Fruit fly (Drosophila melanogaster) whole organism, embryonic: Measurements from ENCODE around the gene mRpS35.

Source experiments
- B-H2 ChIP-seq: fragments of 200-800 bp; sonication (Bioruptor generic); optimal IDR thresholded peaks from 2 replicates; lab custom pipeline; 2018; ENCODE audit warnings: missing biosample characterization, mild to moderate bottlenecking, missing genetic modification characterization
- Bgb ChIP-seq: fragments of 200-800 bp; sonication (Bioruptor generic); IDR thresholded peaks from 2 replicates; pipeline ENCODE4 v1.3.6; 2022; ENCODE audit warnings: missing biosample characterization, missing genetic modification characterization; ENCODE audit not compliant: partially characterized antibody
- C15 ChIP-seq: fragments of 200-800 bp; sonication (Bioruptor generic); IDR thresholded peaks from 3 replicates; pipeline ENCODE4 v1.3.6; 2022; ENCODE audit warnings: missing biosample characterization, missing genetic modification characterization
- CG11398 ChIP-seq: fragments of 200-800 bp; sonication (Bioruptor generic); optimal IDR thresholded peaks from 2 replicates; lab custom pipeline; 2016; ENCODE audit warnings: missing biosample characterization, missing genetic modification characterization
- CG11504 ChIP-seq: fragments of 200-800 bp; sonication (Bioruptor generic); optimal IDR thresholded peaks from 3 replicates; lab custom pipeline; 2019; ENCODE audit warnings: missing biosample characterization, mild to moderate bottlenecking, missing genetic modification characterization, moderate library complexity
- CG12744 ChIP-seq: fragments of 200-800 bp; sonication (Bioruptor generic); optimal IDR thresholded peaks from 2 replicates; lab custom pipeline; 2016; ENCODE audit warnings: missing biosample characterization, missing genetic modification characterization
- CG1603 ChIP-seq: fragments of 200-800 bp; sonication (Bioruptor generic); optimal IDR thresholded peaks from 2 replicates; lab custom pipeline; 2019; ENCODE audit warnings: missing biosample characterization, mild to moderate bottlenecking, missing genetic modification characterization, moderate library complexity
- CG17802 ChIP-seq: fragments of 200-800 bp; sonication (Bioruptor generic); optimal IDR thresholded peaks from 2 replicates; lab custom pipeline; 2018; ENCODE audit warnings: missing biosample characterization, mild to moderate bottlenecking, missing genetic modification characterization, moderate library complexity
- CG2199 ChIP-seq: fragments of 200-800 bp; sonication (Bioruptor generic); IDR thresholded peaks from 3 replicates; pipeline ENCODE4 v1.3.6; 2022; ENCODE audit warnings: missing biosample characterization, missing genetic modification characterization
- CG34422 ChIP-seq: fragments of 200-800 bp; sonication (Bioruptor generic); IDR thresholded peaks from 3 replicates; pipeline ENCODE4 v1.3.6; 2022; ENCODE audit warnings: missing biosample characterization, missing genetic modification characterization
- CG4424 ChIP-seq: fragments of 200-800 bp; sonication (Bioruptor generic); optimal IDR thresholded peaks from 3 replicates; lab custom pipeline; 2016; ENCODE audit warnings: missing biosample characterization, missing genetic modification characterization
- CG4617 ChIP-seq: fragments of 200-800 bp; sonication (Bioruptor generic); optimal IDR thresholded peaks from 3 replicates; lab custom pipeline; 2016; ENCODE audit warnings: missing biosample characterization, missing genetic modification characterization, borderline replicate concordance
- CG6254 ChIP-seq: fragments of 200-800 bp; sonication (Bioruptor generic); optimal IDR thresholded peaks from 3 replicates; lab custom pipeline; 2017; ENCODE audit warnings: mild to moderate bottlenecking, missing biosample characterization, missing genetic modification reagents, missing genetic modification characterization
- CG8944 ChIP-seq: fragments of 200-800 bp; sonication (Bioruptor generic); optimal IDR thresholded peaks from 3 replicates; lab custom pipeline; 2016; ENCODE audit warnings: missing biosample characterization, missing genetic modification characterization
- ERR ChIP-seq: fragments of 200-800 bp; sonication (Bioruptor generic); optimal IDR thresholded peaks from 2 replicates; lab custom pipeline; 2016; ENCODE audit warnings: missing biosample characterization, missing genetic modification characterization
- Eip74EF ChIP-seq, 2 experiments: fragments of 200-800 bp in 1 of 2; fragments of >200 bp in 1 of 2; sonication (Bioruptor generic) in 1 of 2; optimal IDR thresholded peaks; 2 replicates each; lab custom pipeline; 2017 to 2019; ENCODE audit warnings: missing biosample characterization in 2 of 2, missing genetic modification characterization in 2 of 2, mild to moderate bottlenecking in 1 of 2, moderate library complexity in 1 of 2
- Fer2 ChIP-seq: fragments of 200-800 bp; sonication (Bioruptor generic); optimal IDR thresholded peaks from 2 replicates; lab custom pipeline; 2018; ENCODE audit warnings: missing biosample characterization, mild to moderate bottlenecking, missing genetic modification characterization, moderate library complexity
- Fer3 ChIP-seq: fragments of 200-800 bp; sonication (Bioruptor generic); optimal IDR thresholded peaks from 2 replicates; lab custom pipeline; 2018; ENCODE audit warnings: missing biosample characterization, mild to moderate bottlenecking, missing genetic modification characterization, moderate library complexity
- H15 ChIP-seq: fragments of 200-800 bp; sonication (Bioruptor generic); IDR thresholded peaks from 3 replicates; pipeline ENCODE4 v1.3.6; 2022; ENCODE audit warnings: missing biosample characterization, missing genetic modification characterization
- Hmr ChIP-seq: fragments of 200-800 bp; sonication (Bioruptor generic); optimal IDR thresholded peaks from 3 replicates; lab custom pipeline; 2017; ENCODE audit warnings: mild to moderate bottlenecking, missing biosample characterization, missing genetic modification reagents, missing genetic modification characterization
- Mad ChIP-seq: fragments of 200-800 bp; sonication (Bioruptor generic); optimal IDR thresholded peaks from 2 replicates; lab custom pipeline; 2016; ENCODE audit warnings: missing biosample characterization, missing genetic modification characterization
- Nf-YB ChIP-seq: fragments of 200-800 bp; sonication (Bioruptor generic); optimal IDR thresholded peaks from 3 replicates; lab custom pipeline; 2019; ENCODE audit warnings: missing biosample characterization, mild to moderate bottlenecking, missing genetic modification characterization, moderate library complexity
- Rfx ChIP-seq: fragments of 200-800 bp; sonication (Bioruptor generic); IDR thresholded peaks from 2 replicates; pipeline ENCODE4 v1.3.6; 2022; ENCODE audit warnings: missing biosample characterization, missing genetic modification characterization
- Sox100B ChIP-seq: fragments of 200-800 bp; sonication (Bioruptor generic); optimal IDR thresholded peaks from 3 replicates; lab custom pipeline; 2018; ENCODE audit warnings: missing biosample characterization, mild to moderate bottlenecking, missing genetic modification characterization
- Sry-δ ChIP-seq: fragments of 200-800 bp; sonication (Bioruptor generic); optimal IDR thresholded peaks from 2 replicates; lab custom pipeline; 2016; ENCODE audit warnings: missing biosample characterization, missing genetic modification characterization
- Stat92E ChIP-seq, 3 experiments: fragments of >200 bp in 2 of 3; fragments of 200-800 bp in 1 of 3; sonication (Bioruptor generic) in 1 of 3; optimal IDR thresholded peaks; 2 replicates each; lab custom pipeline; 2017 to 2019; ENCODE audit warnings: missing biosample characterization in 3 of 3, missing genetic modification characterization in 3 of 3, mild to moderate bottlenecking in 1 of 3, moderate library complexity in 1 of 3
- TFAM ChIP-seq: fragments of 200-800 bp; sonication (Bioruptor generic); optimal IDR thresholded peaks from 2 replicates; lab custom pipeline; 2017; ENCODE audit warnings: missing biosample characterization, missing genetic modification characterization, inconsistent platforms
- al ChIP-seq: fragments of 200-800 bp; sonication (Bioruptor generic); IDR thresholded peaks from 2 replicates; pipeline ENCODE4 v1.3.6; 2022; ENCODE audit warnings: missing biosample characterization, missing genetic modification characterization
- ase ChIP-seq: fragments of 200-800 bp; sonication (Bioruptor generic); IDR thresholded peaks from 3 replicates; pipeline ENCODE4 v1.3.6; 2022; ENCODE audit warnings: missing biosample characterization, missing genetic modification characterization
- az2 ChIP-seq: fragments of 200-800 bp; sonication (Bioruptor generic); optimal IDR thresholded peaks from 3 replicates; lab custom pipeline; 2016; ENCODE audit warnings: missing biosample characterization, missing genetic modification characterization
- chif ChIP-seq, 2 experiments: fragments of 200-800 bp; sonication (Bioruptor generic); optimal IDR thresholded peaks; 3 replicates each; lab custom pipeline; 2016; ENCODE audit warnings: missing biosample characterization in 2 of 2, missing genetic modification characterization in 2 of 2
- dmrt99B ChIP-seq: fragments of 200-800 bp; sonication (Bioruptor generic); optimal IDR thresholded peaks from 2 replicates; lab custom pipeline; 2018; ENCODE audit warnings: missing biosample characterization, mild to moderate bottlenecking, missing genetic modification characterization, moderate library complexity
- en ChIP-seq: fragments of 200-800 bp; sonication (Bioruptor generic); optimal IDR thresholded peaks from 2 replicates; lab custom pipeline; 2016; ENCODE audit warnings: missing biosample characterization, missing genetic modification characterization
- esg ChIP-seq: fragments of 200-800 bp; sonication (Bioruptor generic); conservative IDR thresholded peaks from 2 replicates; pipeline ENCODE4 v1.3.6; 2022; ENCODE audit warnings: missing biosample characterization, missing genetic modification characterization
- fd102C ChIP-seq: fragments of 200-800 bp; sonication (Bioruptor generic); optimal IDR thresholded peaks from 2 replicates; lab custom pipeline; 2018; ENCODE audit warnings: missing biosample characterization, mild to moderate bottlenecking, missing genetic modification characterization, moderate library complexity
- ftz-f1 ChIP-seq: fragments of 200-800 bp; sonication (Bioruptor generic); optimal IDR thresholded peaks from 2 replicates; lab custom pipeline; 2016; ENCODE audit warnings: missing biosample characterization, missing genetic modification characterization
- gem ChIP-seq: fragments of 200-800 bp; sonication (Bioruptor generic); optimal IDR thresholded peaks from 2 replicates; lab custom pipeline; 2019; ENCODE audit warnings: missing biosample characterization, mild to moderate bottlenecking, missing genetic modification characterization, moderate library complexity
- hth ChIP-seq: fragments of >200 bp; optimal IDR thresholded peaks from 2 replicates; lab custom pipeline; 2017; ENCODE audit warnings: inconsistent platforms
- lov ChIP-seq, 2 experiments: fragments of 200-800 bp in 1 of 2; fragments of >200 bp in 1 of 2; sonication (Bioruptor generic) in 1 of 2; IDR thresholded peaks in 1 of 2; optimal IDR thresholded peaks in 1 of 2; 2 replicates in 1 of 2; 3 replicates in 1 of 2; pipeline versions ENCODE4 v1.3.6 to Lab custom; 2017 to 2022; ENCODE audit warnings: missing biosample characterization in 1 of 2, missing genetic modification characterization in 1 of 2
- odd ChIP-seq: fragments of 200-800 bp; sonication (Bioruptor generic); optimal IDR thresholded peaks from 2 replicates; lab custom pipeline; 2017; ENCODE audit warnings: missing biosample characterization, mild to moderate bottlenecking, missing genetic modification characterization
- peb ChIP-seq: fragments of 200-800 bp; sonication (Bioruptor generic); IDR thresholded peaks from 2 replicates; pipeline ENCODE4 v1.3.6; 2022; ENCODE audit warnings: missing biosample characterization, missing genetic modification characterization
- pzg ChIP-seq: fragments of 200-800 bp; sonication (Bioruptor generic); optimal IDR thresholded peaks from 3 replicates; lab custom pipeline; 2018; ENCODE audit warnings: missing biosample characterization, mild to moderate bottlenecking, missing genetic modification characterization, moderate library complexity
- row ChIP-seq: fragments of 200-800 bp; sonication (Bioruptor generic); IDR thresholded peaks from 3 replicates; pipeline ENCODE4 v1.3.6; 2022; ENCODE audit warnings: missing biosample characterization, missing genetic modification characterization
- sens-2 ChIP-seq: fragments of 200-800 bp; sonication (Bioruptor generic); IDR thresholded peaks from 2 replicates; pipeline ENCODE4 v1.3.6; 2022; ENCODE audit warnings: missing biosample characterization, missing genetic modification characterization
- sim ChIP-seq: fragments of 200-800 bp; sonication (Bioruptor generic); IDR thresholded peaks from 2 replicates; pipeline ENCODE4 v1.3.6; 2022; ENCODE audit warnings: missing biosample characterization, missing genetic modification characterization
- stwl ChIP-seq: fragments of 200-800 bp; sonication (Bioruptor generic); optimal IDR thresholded peaks from 3 replicates; lab custom pipeline; 2018; ENCODE audit warnings: missing biosample characterization, mild to moderate bottlenecking, missing genetic modification characterization, moderate library complexity
- zen ChIP-seq: fragments of 200-800 bp; sonication (Bioruptor generic); optimal IDR thresholded peaks from 3 replicates; lab custom pipeline; 2018; ENCODE audit warnings: missing biosample characterization, mild to moderate bottlenecking, missing genetic modification characterization, moderate library complexity

The mRpS35 gene

DNA sequence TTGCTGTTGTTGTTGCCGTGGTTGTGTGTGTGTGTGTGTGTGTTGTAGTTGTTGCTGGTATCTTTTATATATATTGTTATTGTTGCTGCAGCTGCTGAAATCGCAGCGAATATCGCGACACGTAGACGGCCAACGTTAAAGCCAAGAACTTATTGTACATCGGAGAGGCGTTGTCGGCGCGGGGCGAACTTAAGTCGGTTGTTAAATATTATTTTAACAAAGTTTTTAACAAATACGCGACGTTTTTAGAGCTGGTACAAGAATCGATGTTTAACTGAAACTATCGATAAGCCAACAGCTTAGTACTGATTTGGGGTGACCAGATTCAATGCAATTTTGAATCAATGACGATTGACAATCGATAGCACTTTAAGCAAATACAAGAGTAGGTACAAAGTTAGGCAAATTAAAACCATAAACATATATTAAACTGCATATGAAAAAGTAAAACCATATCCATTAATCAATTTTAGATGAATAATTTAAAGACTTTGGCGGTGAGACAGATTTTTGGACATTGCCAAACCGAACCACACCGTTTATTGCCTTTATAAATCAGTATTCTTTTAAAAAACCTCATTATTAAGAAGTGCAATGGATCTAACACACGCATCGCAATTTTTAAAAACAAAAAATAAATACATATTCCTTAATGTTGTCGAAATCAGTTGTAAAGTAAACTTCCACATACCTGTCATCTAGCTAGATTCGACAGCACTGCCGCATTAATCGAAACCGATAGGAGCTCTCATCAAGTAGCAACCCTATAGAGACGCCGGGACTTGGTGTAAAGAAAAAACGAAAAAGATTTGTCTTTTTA lies 14.2 kb upstream of the mRpS35 start, which contains the start of the genes Mrtf and Non2 (continued):
- TF ChIP-seq fd102C (GFP tag; lab: Kevin White, UChicago) (no peak), Nf-YB (GFP tag; lab: Kevin White, UChicago) (peak; percentile 26), row (GFP tag; lab: Robert Waterston, UW) (peak; percentile 78), CG17802 (tag; lab: Kevin White, UChicago) (no peak), pzg (GFP tag; lab: Kevin White, UChicago) (peak; percentile 52), Stat92E (GFP tag; optimal IDR thresholded peaks at IDR 0.05; lab: Kevin White, UChicago) (no peak), CG34422 (peak; percentile 25; the same call in 1 of the 3 replicates), chif (GFP tag; optimal IDR thresholded peaks at IDR 0.05; lab: Kevin White, UChicago) (peak; percentile 27 to 53), hth (lab: Kevin White, UChicago) (no peak), dmrt99B (tag; lab: Kevin White, UChicago) (peak; percentile 39), gem (tag; lab: Kevin White, UChicago) (peak; percentile 75), ftz-f1 (no peak), CG1603 (tag; lab: Kevin White, UChicago) (peak; percentile 18), CG2199 (GFP tag; lab: Robert Waterston, UW) (no peak), Sry-δ (GFP tag; lab: Kevin White, UChicago) (peak; percentile 91), stwl (tag; lab: Kevin White, UChicago) (peak; percentile 69), sim (no peak), H15 (GFP tag; lab: Robert Waterston, UW) (peak; percentile 52; the same call in 1 of the 3 replicates), peb (GFP tag; lab: Robert Waterston, UW) (no peak), Mad (GFP tag; lab: Kevin White, UChicago) (peak; percentile 48), zen (peak; percentile 29), Rfx (peak; percentile 69), lov (optimal IDR thresholded peaks at IDR 0.05; lab: Kevin White, UChicago) (no peak), lov (GFP tag; IDR thresholded peaks at IDR 0.05; lab: Robert Waterston, UW) (no peak), B-H2 (GFP tag; lab: Kevin White, UChicago) (peak; percentile 50), sens-2 (no peak), CG12744 (GFP tag; lab: Kevin White, UChicago) (peak; percentile 16), Eip74EF (GFP tag; optimal IDR thresholded peaks at IDR 0.05; lab: Kevin White, UChicago) (peak in 1 of 2 experiments; percentile 6), CG11398 (no peak), CG6254 (GFP tag; lab: Kevin White, UChicago) (no peak), CG11504 (tag; lab: Kevin White, UChicago) (peak; percentile 62), al (no peak), Sox100B (GFP tag; lab: Kevin White, UChicago) (peak; percentile 47), esg (no peak), en (GFP tag; lab: Kevin White, UChicago) (no peak), Bgb (GFP tag; lab: Robert Waterston, UW) (peak; percentile 84), odd (GFP tag; lab: Kevin White, UChicago) (no peak), TFAM (GFP tag; lab: Kevin White, UChicago) (no peak), Hmr (GFP tag; lab: Kevin White, UChicago) (peak; percentile 63), ase (GFP tag; lab: Robert Waterston, UW) (no peak), CG4617 (GFP tag; lab: Kevin White, UChicago) (peak; percentile 48), ERR (no peak), C15 (GFP tag; lab: Robert Waterston, UW) (0 out of 3 replicates have a peak, but pooled peaks have one; percentile 26), Fer3 (peak; percentile 49), Fer2 (tag; lab: Kevin White, UChicago) (peak; percentile 53), az2 (GFP tag; lab: Kevin White, UChicago) (peak; percentile 61), CG8944 (GFP tag; lab: Kevin White, UChicago) (peak; percentile 35), CG4424 (GFP tag; lab: Kevin White, UChicago) (peak; percentile 71)
